Fruit fly (Drosophila melanogaster) whole organism, embryonic: ENCODE results near the gene TyrRS.

Experiments used
- Atf-2 ChIP-seq: fragments of 200-800 bp; sonication (Bioruptor generic); optimal IDR thresholded peaks from 2 replicates; lab custom pipeline; 2016; ENCODE audit warnings: missing biosample characterization, missing genetic modification characterization
- Awh ChIP-seq: fragments of 200-800 bp; sonication (Bioruptor generic); IDR thresholded peaks from 2 replicates; pipeline ENCODE4, ENCODE4 v1.3.6; 2022; ENCODE audit warnings: missing biosample characterization, missing genetic modification characterization
- C15 ChIP-seq: fragments of 200-800 bp; sonication (Bioruptor generic); IDR thresholded peaks from 3 replicates; pipeline ENCODE4 v1.3.6; 2022; ENCODE audit warnings: missing biosample characterization, missing genetic modification characterization
- CG1024 ChIP-seq: fragments of 200-800 bp; sonication (Bioruptor generic); IDR thresholded peaks from 2 replicates; pipeline ENCODE4 v1.3.6; 2022; ENCODE audit warnings: missing biosample characterization, missing genetic modification characterization
- CG10321 ChIP-seq: fragments of 200-800 bp; sonication (Bioruptor generic); IDR thresholded peaks from 2 replicates; pipeline ENCODE4 v1.3.6; 2022; ENCODE audit warnings: missing biosample characterization, missing genetic modification characterization
- CG10431 ChIP-seq: fragments of 200-800 bp; sonication (Bioruptor generic); optimal IDR thresholded peaks from 3 replicates; lab custom pipeline; 2018; ENCODE audit warnings: missing biosample characterization, mild to moderate bottlenecking, missing genetic modification characterization
- CG10543 ChIP-seq: fragments of 200-800 bp; sonication (Bioruptor generic); optimal IDR thresholded peaks from 3 replicates; lab custom pipeline; 2017; ENCODE audit warnings: missing biosample characterization, mild to moderate bottlenecking, missing genetic modification characterization, moderate library complexity
- CG11504 ChIP-seq: fragments of 200-800 bp; sonication (Bioruptor generic); optimal IDR thresholded peaks from 3 replicates; lab custom pipeline; 2019; ENCODE audit warnings: missing biosample characterization, mild to moderate bottlenecking, missing genetic modification characterization, moderate library complexity
- CG12219 ChIP-seq: fragments of 200-800 bp; sonication (Bioruptor generic); optimal IDR thresholded peaks from 3 replicates; lab custom pipeline; 2018; ENCODE audit warnings: missing biosample characterization, mild to moderate bottlenecking, missing genetic modification characterization
- CG13894 ChIP-seq: fragments of 200-800 bp; sonication (Bioruptor generic); optimal IDR thresholded peaks from 3 replicates; lab custom pipeline; 2018; ENCODE audit warnings: missing biosample characterization, mild to moderate bottlenecking, missing genetic modification characterization, moderate library complexity
- CG14710 ChIP-seq: fragments of 200-800 bp; sonication (Bioruptor generic); optimal IDR thresholded peaks from 3 replicates; lab custom pipeline; 2019; ENCODE audit warnings: missing biosample characterization, mild to moderate bottlenecking, missing genetic modification characterization, moderate library complexity
- CG14860 ChIP-seq: fragments of 200-800 bp; sonication (Bioruptor generic); IDR thresholded peaks from 3 replicates; pipeline ENCODE4 v1.3.6; 2022; ENCODE audit warnings: missing biosample characterization, missing genetic modification characterization; ENCODE audit not compliant: partially characterized antibody
- CG14965 ChIP-seq: fragments of 200-800 bp; sonication (Bioruptor generic); optimal IDR thresholded peaks from 2 replicates; lab custom pipeline; 2016; ENCODE audit warnings: missing biosample characterization, missing genetic modification characterization, borderline replicate concordance
- CG18262 ChIP-seq: fragments of 200-800 bp; optimal IDR thresholded peaks from 3 replicates; lab custom pipeline; 2019; ENCODE audit warnings: missing biosample characterization, mild to moderate bottlenecking, missing genetic modification characterization, moderate library complexity
- CG2678 ChIP-seq: fragments of 200-800 bp; sonication (Bioruptor generic); optimal IDR thresholded peaks from 3 replicates; lab custom pipeline; 2019; ENCODE audit warnings: missing biosample characterization, mild to moderate bottlenecking, missing genetic modification characterization, moderate library complexity
- CG3163 ChIP-seq: fragments of 200-800 bp; sonication (Bioruptor generic); optimal IDR thresholded peaks from 3 replicates; lab custom pipeline; 2016; ENCODE audit warnings: missing biosample characterization, missing genetic modification characterization
- CG43689 ChIP-seq: fragments of 200-800 bp; sonication (Bioruptor generic); IDR thresholded peaks from 2 replicates; pipeline ENCODE4 v1.3.6; 2022; ENCODE audit warnings: missing biosample characterization, missing genetic modification characterization
- CG8089 ChIP-seq: fragments of 200-800 bp; sonication (Bioruptor generic); optimal IDR thresholded peaks from 3 replicates; lab custom pipeline; 2016; ENCODE audit warnings: missing biosample characterization, missing genetic modification characterization
- CG8924 ChIP-seq: fragments of 200-800 bp; optimal IDR thresholded peaks from 3 replicates; lab custom pipeline; 2019; ENCODE audit warnings: missing biosample characterization, mild to moderate bottlenecking, missing genetic modification characterization, moderate library complexity
- CG9437 ChIP-seq: fragments of 200-800 bp; sonication (Bioruptor generic); optimal IDR thresholded peaks from 2 replicates; lab custom pipeline; 2018; ENCODE audit warnings: missing biosample characterization, mild to moderate bottlenecking, missing genetic modification characterization
- CHES-1-like ChIP-seq: fragments of 200-800 bp; sonication (Bioruptor generic); optimal IDR thresholded peaks from 2 replicates; lab custom pipeline; 2016; ENCODE audit warnings: missing biosample characterization, missing genetic modification characterization
- CrebB ChIP-seq: fragments of 200-800 bp; sonication (Bioruptor generic); optimal IDR thresholded peaks from 3 replicates; lab custom pipeline; 2018; ENCODE audit warnings: missing biosample characterization, mild to moderate bottlenecking, missing genetic modification characterization
- D ChIP-seq, 2 experiments: fragments of 200-800 bp in 1 of 2; fragments of >200 bp in 1 of 2; sonication (Bioruptor generic) in 1 of 2; optimal IDR thresholded peaks; 2 replicates in 1 of 2; 3 replicates in 1 of 2; lab custom pipeline; 2017; ENCODE audit warnings: mild to moderate bottlenecking in 1 of 2, missing biosample characterization in 1 of 2, missing genetic modification characterization in 1 of 2, missing genetic modification reagents in 1 of 2
- D19A ChIP-seq: fragments of 200-800 bp; optimal IDR thresholded peaks from 3 replicates; lab custom pipeline; 2019; ENCODE audit warnings: missing biosample characterization, mild to moderate bottlenecking, missing genetic modification characterization, moderate library complexity
- D19B ChIP-seq: fragments of 200-800 bp; sonication (Bioruptor generic); optimal IDR thresholded peaks from 2 replicates; lab custom pipeline; 2017; ENCODE audit warnings: missing biosample characterization, mild to moderate bottlenecking, missing genetic modification characterization
- Ets65A ChIP-seq: fragments of 200-800 bp; sonication (Bioruptor generic); peaks from one replicate; lab custom pipeline; 2016; ENCODE audit warnings: missing biosample characterization, missing genetic modification characterization
- HLH54F ChIP-seq: fragments of 200-800 bp; sonication (Bioruptor generic); optimal IDR thresholded peaks from 3 replicates; lab custom pipeline; 2016; ENCODE audit warnings: missing biosample characterization, missing genetic modification characterization
- Side ChIP-seq: fragments of 200-800 bp; sonication (Bioruptor generic); optimal IDR thresholded peaks from 2 replicates; lab custom pipeline; 2016; ENCODE audit warnings: missing biosample characterization, missing genetic modification characterization
- Taf1 ChIP-seq: fragments of 200-800 bp; sonication (Bioruptor generic); IDR thresholded peaks from 2 replicates; pipeline ENCODE4 v1.3.6; 2022; ENCODE audit warnings: missing biosample characterization, missing genetic modification characterization
- Usf ChIP-seq: fragments of 200-800 bp; sonication (Bioruptor generic); optimal IDR thresholded peaks from 2 replicates; lab custom pipeline; 2017; ENCODE audit warnings: missing genotype, missing biosample characterization, missing genetic modification characterization
- Xrp1 ChIP-seq: fragments of 200-800 bp; sonication (Bioruptor generic); IDR thresholded peaks from 2 replicates; pipeline ENCODE4 v1.3.6; 2022; ENCODE audit warnings: missing biosample characterization, missing genetic modification characterization
- YL-1 ChIP-seq: fragments of 200-800 bp; sonication (Bioruptor generic); optimal IDR thresholded peaks from 3 replicates; lab custom pipeline; 2017; ENCODE audit warnings: missing biosample characterization, mild to moderate bottlenecking, missing genetic modification characterization
- ara ChIP-seq: fragments of 200-800 bp; sonication (Bioruptor generic); IDR thresholded peaks from 2 replicates; pipeline ENCODE4 v1.3.6; 2022; ENCODE audit warnings: missing biosample characterization, missing genetic modification characterization
- chn ChIP-seq: fragments of 200-800 bp; sonication (Bioruptor generic); optimal IDR thresholded peaks from 2 replicates; lab custom pipeline; 2016; ENCODE audit warnings: missing biosample characterization, missing genetic modification characterization
- dpn ChIP-seq, 2 experiments: fragments of 200-800 bp; sonication (Bioruptor generic); optimal IDR thresholded peaks; 3 replicates each; lab custom pipeline; 2016; ENCODE audit warnings: missing biosample characterization in 2 of 2, missing genetic modification characterization in 2 of 2
- emc ChIP-seq: fragments of 200-800 bp; sonication (Bioruptor generic); optimal IDR thresholded peaks from 2 replicates; lab custom pipeline; 2016; ENCODE audit warnings: missing biosample characterization, missing genetic modification characterization
- ems ChIP-seq: fragments of 200-800 bp; sonication (Bioruptor generic); optimal IDR thresholded peaks from 3 replicates; lab custom pipeline; 2016; ENCODE audit warnings: missing biosample characterization, missing genetic modification characterization
- eyg ChIP-seq: fragments of 200-800 bp; sonication (Bioruptor generic); optimal IDR thresholded peaks from 3 replicates; lab custom pipeline; 2016; ENCODE audit warnings: missing biosample characterization, missing genetic modification characterization
- fd64A ChIP-seq: fragments of 200-800 bp; sonication (Bioruptor generic); optimal IDR thresholded peaks from 3 replicates; lab custom pipeline; 2018; ENCODE audit warnings: missing biosample characterization, mild to moderate bottlenecking, missing genetic modification characterization
- fd96Cb ChIP-seq: fragments of 200-800 bp; sonication (Bioruptor generic); optimal IDR thresholded peaks from 2 replicates; lab custom pipeline; 2018; ENCODE audit warnings: missing biosample characterization, mild to moderate bottlenecking, missing genetic modification characterization, moderate library complexity
- fu2 ChIP-seq: fragments of 200-800 bp; sonication (Bioruptor generic); optimal IDR thresholded peaks from 2 replicates; lab custom pipeline; 2016; ENCODE audit warnings: missing biosample characterization, missing genetic modification characterization
- gcm2 ChIP-seq: fragments of 200-800 bp; sonication (Bioruptor generic); optimal IDR thresholded peaks from 2 replicates; lab custom pipeline; 2016; ENCODE audit warnings: missing biosample characterization, missing genetic modification characterization
- luna ChIP-seq: fragments of 200-800 bp; sonication (Bioruptor generic); optimal IDR thresholded peaks from 2 replicates; lab custom pipeline; 2016; ENCODE audit warnings: missing biosample characterization, missing genetic modification characterization
- nau ChIP-seq: fragments of 200-800 bp; sonication (Bioruptor generic); optimal IDR thresholded peaks from 3 replicates; lab custom pipeline; 2017; ENCODE audit warnings: missing biosample characterization, mild to moderate bottlenecking, missing genetic modification characterization, missing genetic modification reagents
- nerfin-1 ChIP-seq: fragments of 200-800 bp; sonication (Bioruptor generic); optimal IDR thresholded peaks from 3 replicates; lab custom pipeline; 2019; ENCODE audit warnings: missing biosample characterization, mild to moderate bottlenecking, missing genetic modification characterization, moderate library complexity
- sc ChIP-seq, 3 experiments: fragments of >200 bp in 2 of 3; fragments of 200-800 bp in 1 of 3; sonication (Bioruptor generic) in 1 of 3; optimal IDR thresholded peaks; 2 replicates in 2 of 3; 3 replicates in 1 of 3; lab custom pipeline; 2017; ENCODE audit warnings: mild to moderate bottlenecking in 1 of 3, missing biosample characterization in 1 of 3, missing genetic modification characterization in 1 of 3, missing genetic modification reagents in 1 of 3
- sens ChIP-seq: fragments of 200-800 bp; sonication (Bioruptor generic); peaks from one replicate; lab custom pipeline; 2016; ENCODE audit warnings: missing biosample characterization, missing genetic modification characterization
- ssp ChIP-seq: fragments of 200-800 bp; sonication (Bioruptor generic); IDR thresholded peaks from 2 replicates; pipeline ENCODE4 v1.3.6; 2022; ENCODE audit warnings: missing biosample characterization, missing genetic modification characterization

TyrRS gene

dm6 chr3L:16408609-16409439 lies 10.3 kb downstream of the TyrRS start (continued):
- TF ChIP-seq CG10431 (no peak), fu2 (GFP tag; lab: Kevin White, UChicago) (no peak), sc (optimal IDR thresholded peaks at IDR 0.05; lab: Kevin White, UChicago) (no peak), sc (GFP tag; optimal IDR thresholded peaks at IDR 0.05; lab: Kevin White, UChicago) (peak; percentile 28), ems (no peak), CG12219 (GFP tag; lab: Kevin White, UChicago) (peak; percentile 41), YL-1 (peak; percentile 32), Ets65A (GFP tag; lab: Kevin White, UChicago) (no peak), dpn (GFP tag; optimal IDR thresholded peaks at IDR 0.05; lab: Kevin White, UChicago) (peak in 1 of 2 experiments; percentile 25), eyg (no peak), CrebB (peak; percentile 34), nerfin-1 (tag; lab: Kevin White, UChicago) (peak; percentile 46), gcm2 (GFP tag; lab: Kevin White, UChicago) (no peak), CG10321 (no peak), CG14710 (peak; percentile 89), CHES-1-like (GFP tag; lab: Kevin White, UChicago) (peak; percentile 35), CG2678 (peak; percentile 25), D19A (tag; lab: Kevin White, UChicago) (peak; percentile 25), CG13894 (tag; lab: Kevin White, UChicago) (no peak), sens (peak; percentile 96), CG14965 (peak; percentile 20), ssp (GFP tag; lab: Robert Waterston, UW) (no peak), luna (no peak), Taf1 (GFP tag; lab: Robert Waterston, UW) (no peak), CG18262 (peak; percentile 34), fd64A (peak; percentile 48), HLH54F (GFP tag; lab: Kevin White, UChicago) (no peak), Side (peak; percentile 32), CG3163 (GFP tag; lab: Kevin White, UChicago) (peak; percentile 33), Atf-2 (GFP tag; lab: Kevin White, UChicago) (no peak), emc (GFP tag; lab: Kevin White, UChicago) (no peak), fd96Cb (tag; lab: Kevin White, UChicago) (peak; percentile 6), Xrp1 (GFP tag; lab: Robert Waterston, UW) (peak; percentile 82), CG11504 (tag; lab: Kevin White, UChicago) (peak; percentile 2), D19B (GFP tag; lab: Kevin White, UChicago) (no peak), CG8089 (GFP tag; lab: Kevin White, UChicago) (peak; percentile 59), D (optimal IDR thresholded peaks at IDR 0.05; lab: Kevin White, UChicago) (no peak), D (GFP tag; optimal IDR thresholded peaks at IDR 0.05; lab: Kevin White, UChicago) (peak; percentile 78), ara (GFP tag; lab: Robert Waterston, UW) (peak; percentile 41; the same call in 1 of the 2 replicates), CG9437 (GFP tag; lab: Kevin White, UChicago) (no peak), CG43689 (GFP tag; lab: Robert Waterston, UW) (no peak), nau (GFP tag; lab: Kevin White, UChicago) (no peak), CG1024 (GFP tag; lab: Robert Waterston, UW) (peak; percentile 38; the same call in 1 of the 2 replicates), chn (peak; percentile 24), C15 (GFP tag; lab: Robert Waterston, UW) (no peak), Awh (GFP tag; lab: Robert Waterston, UW) (peak; percentile 48; the same call in 1 of the 2 replicates), Usf (GFP tag; lab: Kevin White, UChicago) (no peak), CG10543 (GFP tag; lab: Kevin White, UChicago) (peak; percentile 40), CG8924 (peak; percentile 34), CG14860 (GFP tag; lab: Robert Waterston, UW) (no peak)
